Worm (Caenorhabditis elegans) whole organism, midembryonic: ENCODE data around the gene C23F12.4.

ENCODE experiments used
- T22C8.4 ChIP-seq: fragments of 200-800 bp; sonication (Bioruptor generic); IDR thresholded peaks from 2 replicates; pipeline ENCODE4 v1.3.6; 2022; ENCODE audit warnings: missing genetic modification characterization, missing compliant biosample characterization
- cog-1 ChIP-seq: sonication (generic microtip); optimal IDR thresholded peaks from 2 replicates; lab custom pipeline; 2016; ENCODE audit warnings: missing genetic modification characterization, missing compliant biosample characterization
- flt-1 ChIP-seq: fragments of 200-800 bp; sonication (Bioruptor generic); IDR thresholded peaks from 2 replicates; pipeline ENCODE4 v1.3.6; 2022; ENCODE audit warnings: missing genetic modification characterization, missing compliant biosample characterization
- klf-2 ChIP-seq: fragments of 200-800 bp; sonication (Bioruptor generic); conservative IDR thresholded peaks from 2 replicates; pipeline ENCODE4 v1.3.6; 2022; ENCODE audit warnings: missing genetic modification reagents, missing genetic modification characterization, missing compliant biosample characterization
- med-1 ChIP-seq: sonication (generic microtip); optimal IDR thresholded peaks from 2 replicates; lab custom pipeline; 2017; ENCODE audit warnings: missing genetic modification characterization, mild to moderate bottlenecking, missing compliant biosample characterization, antibody characterized with exemption, missing genetic modification reagents; ENCODE audit not compliant: insufficient read depth
- ref-1 ChIP-seq: fragments of 200-800 bp; sonication (Bioruptor generic); conservative IDR thresholded peaks from 2 replicates; pipeline ENCODE4 v1.3.6; 2022; ENCODE audit warnings: missing genetic modification reagents, missing genetic modification characterization, missing compliant biosample characterization
- tab-1 ChIP-seq: fragments of 200-800 bp; sonication (Bioruptor generic); IDR thresholded peaks from 2 replicates; pipeline ENCODE4 v1.3.6; 2022; ENCODE audit warnings: missing genetic modification characterization, missing compliant biosample characterization
- ztf-23 ChIP-seq: fragments of 200-800 bp; sonication (Bioruptor generic); IDR thresholded peaks from 2 replicates; pipeline ENCODE4 v1.3.6; 2022; ENCODE audit warnings: missing genetic modification reagents, missing genetic modification characterization, missing compliant biosample characterization
- ztf-29 ChIP-seq: fragments of 200-800 bp; sonication (Bioruptor generic); IDR thresholded peaks from 2 replicates; pipeline ENCODE4 v1.3.6; 2022; ENCODE audit warnings: missing genetic modification reagents, missing genetic modification characterization, missing compliant biosample characterization

- TF ChIP-seq klf-2 (GFP tag; lab: Robert Waterston, UW) = no peak
- no peak for TF ChIP-seq ref-1 (GFP tag; lab: Robert Waterston, UW)
- TF ChIP-seq ztf-23 (GFP tag; lab: Robert Waterston, UW) = no peak
- no peak for TF ChIP-seq cog-1 (tag; lab: Kevin White, UChicago)
- no peak for TF ChIP-seq tab-1 (GFP tag; lab: Robert Waterston, UW)
- no peak for TF ChIP-seq med-1
- no peak for TF ChIP-seq ztf-29 (GFP tag; lab: Robert Waterston, UW)
- no peak for TF ChIP-seq flt-1 (GFP tag; lab: Robert Waterston, UW)
- no peak for TF ChIP-seq T22C8.4 (GFP tag; lab: Robert Waterston, UW)
These were observed 18.8 kb downstream of the C23F12.4 start for ce11 chrX:9405922-9406321.
